Fruit fly (Drosophila melanogaster) whole organism, wandering third instar larva: ENCODE measurements around the gene Tpr2.
A peak's percentile ranks its signal among the peaks of the same experiment; 100 is the strongest.

Source experiments
- Abd-B ChIP-seq: fragments of >200 bp; optimal IDR thresholded peaks from 2 replicates; lab custom pipeline; 2017; ENCODE audit warnings: missing biosample characterization, missing genetic modification characterization
- CG32264 ChIP-seq: fragments of 200-800 bp; sonication (Bioruptor generic); optimal IDR thresholded peaks from 2 replicates; lab custom pipeline; 2016; ENCODE audit warnings: missing biosample characterization, missing genetic modification characterization
- CG9705 ChIP-seq: fragments of 200-800 bp; sonication (Bioruptor generic); optimal IDR thresholded peaks from 2 replicates; lab custom pipeline; 2018; ENCODE audit warnings: missing biosample characterization, mild to moderate bottlenecking, missing genetic modification characterization
- CrebA ChIP-seq: fragments of 200-800 bp; sonication (Bioruptor generic); optimal IDR thresholded peaks from 2 replicates; lab custom pipeline; 2016; ENCODE audit warnings: missing biosample characterization, mild to moderate bottlenecking, missing genetic modification characterization, borderline replicate concordance
- Dfd ChIP-seq: fragments of >200 bp; optimal IDR thresholded peaks from 2 replicates; lab custom pipeline; 2017; ENCODE audit warnings: missing biosample characterization, missing genetic modification characterization
- Dif ChIP-seq: fragments of 200-275, 200-300 bp; sonication (Bioruptor generic); optimal IDR thresholded peaks from 2 replicates; lab custom pipeline; 2018; ENCODE audit warnings: missing biosample characterization, missing genetic modification characterization; ENCODE audit not compliant: partially characterized antibody
- GATAd ChIP-seq: sonication (Bioruptor generic); optimal IDR thresholded peaks from 2 replicates; lab custom pipeline; 2016; ENCODE audit warnings: missing biosample characterization, missing genetic modification characterization
- HLH106 ChIP-seq: fragments of 200-800 bp; optimal IDR thresholded peaks from 3 replicates; lab custom pipeline; 2019; ENCODE audit warnings: missing biosample characterization, mild to moderate bottlenecking, missing genetic modification characterization, moderate library complexity
- Hnf4 ChIP-seq: fragments of 200-800 bp; sonication (Bioruptor generic); optimal IDR thresholded peaks from 2 replicates; lab custom pipeline; 2016; ENCODE audit warnings: missing biosample characterization, mild to moderate bottlenecking, missing genetic modification characterization
- Hr78 ChIP-seq: fragments of >200 bp; optimal IDR thresholded peaks from 2 replicates; lab custom pipeline; 2017; ENCODE audit warnings: missing biosample characterization, missing genetic modification characterization
- Hr83 ChIP-seq: fragments of 200-300 bp; sonication (Bioruptor generic); optimal IDR thresholded peaks from 2 replicates; lab custom pipeline; 2016; ENCODE audit warnings: missing biosample characterization, mild to moderate bottlenecking, missing genetic modification characterization, moderate library complexity; ENCODE audit not compliant: poor library complexity, severe bottlenecking
- Jra ChIP-seq: sonication (Bioruptor generic); optimal IDR thresholded peaks from 2 replicates; lab custom pipeline; 2016; ENCODE audit warnings: missing biosample characterization, missing genetic modification characterization
- Mio ChIP-seq: sonication (Bioruptor generic); optimal IDR thresholded peaks from 2 replicates; lab custom pipeline; 2016; ENCODE audit warnings: missing biosample characterization, missing genetic modification characterization
- Myc ChIP-seq: fragments of >200 bp; optimal IDR thresholded peaks from 2 replicates; lab custom pipeline; 2017
- N ChIP-seq: fragments of >200 bp; optimal IDR thresholded peaks from 2 replicates; lab custom pipeline; 2018; ENCODE audit warnings: missing biosample characterization, missing external identifiers, missing genetic modification characterization
- OdsH ChIP-seq: fragments of 200-800 bp; sonication (Bioruptor generic); optimal IDR thresholded peaks from 2 replicates; lab custom pipeline; 2016; ENCODE audit warnings: missing biosample characterization, mild to moderate bottlenecking, missing genetic modification characterization
- Rel ChIP-seq, 2 experiments: fragments of 200-800 bp; sonication (Bioruptor generic) in 1 of 2; optimal IDR thresholded peaks; 2 replicates in 1 of 2; 3 replicates in 1 of 2; lab custom pipeline; 2016 to 2019; ENCODE audit warnings: mild to moderate bottlenecking in 2 of 2, missing biosample characterization in 2 of 2, missing genetic modification characterization in 2 of 2, moderate library complexity in 1 of 2
- Sp1 ChIP-seq: fragments of 200-800 bp; sonication (Bioruptor generic); optimal IDR thresholded peaks from 3 replicates; lab custom pipeline; 2019; ENCODE audit warnings: missing biosample characterization, mild to moderate bottlenecking, missing genetic modification characterization, moderate library complexity
- Vsx2 ChIP-seq: fragments of 200-300, 225-300 bp; sonication (Bioruptor generic); optimal IDR thresholded peaks from 2 replicates; lab custom pipeline; 2018; ENCODE audit warnings: missing biosample characterization, missing genetic modification characterization; ENCODE audit not compliant: partially characterized antibody
- br ChIP-seq: fragments of 200-800 bp; sonication (Bioruptor generic); optimal IDR thresholded peaks from 2 replicates; lab custom pipeline; 2016; ENCODE audit warnings: missing biosample characterization, missing genetic modification characterization
- brk ChIP-seq: fragments of 200-800 bp; sonication (Bioruptor generic); optimal IDR thresholded peaks from 2 replicates; lab custom pipeline; 2016; ENCODE audit warnings: missing biosample characterization, mild to moderate bottlenecking, missing genetic modification characterization
- dl ChIP-seq, 2 experiments: fragments of 175-275, 200-275 bp in 1 of 2; fragments of 200-275 bp in 1 of 2; sonication (Bioruptor generic); optimal IDR thresholded peaks; lab custom pipeline; 2018; ENCODE audit warnings: mild to moderate bottlenecking in 2 of 2, missing biosample characterization in 2 of 2, missing genetic modification characterization in 2 of 2, moderate library complexity in 2 of 2; ENCODE audit not compliant: partially characterized antibody in 2 of 2, insufficient read depth in 1 of 2
- dmrt93B ChIP-seq: fragments of 200-800 bp; sonication (Bioruptor generic); optimal IDR thresholded peaks from 2 replicates; lab custom pipeline; 2018; ENCODE audit warnings: missing biosample characterization, mild to moderate bottlenecking, missing genetic modification characterization
- dsf ChIP-seq: sonication (Bioruptor generic); optimal IDR thresholded peaks from 2 replicates; lab custom pipeline; 2016; ENCODE audit warnings: missing biosample characterization, missing genetic modification characterization, borderline replicate concordance
- ey ChIP-seq: fragments of 200-800 bp; sonication (Bioruptor generic); optimal IDR thresholded peaks from 2 replicates; lab custom pipeline; 2016; ENCODE audit warnings: missing biosample characterization, missing genetic modification characterization
- foxo ChIP-seq, 2 experiments: fragments of 200-800 bp; sonication (Bioruptor generic); optimal IDR thresholded peaks; 2 replicates in 1 of 2; 3 replicates in 1 of 2; lab custom pipeline; 2016 to 2017; ENCODE audit warnings: missing biosample characterization in 2 of 2, missing genetic modification characterization in 2 of 2
- fru ChIP-seq: fragments of 200-800 bp; sonication (Bioruptor generic); optimal IDR thresholded peaks from 3 replicates; lab custom pipeline; 2016; ENCODE audit warnings: missing biosample characterization, mild to moderate bottlenecking, missing genetic modification characterization
- h ChIP-seq: fragments of 200-800 bp; sonication (Bioruptor generic); optimal IDR thresholded peaks from 3 replicates; lab custom pipeline; 2016; ENCODE audit warnings: missing biosample characterization, mild to moderate bottlenecking, missing genetic modification characterization
- jim ChIP-seq: fragments of 175-275, 200-325 bp; sonication (Bioruptor generic); optimal IDR thresholded peaks from 2 replicates; lab custom pipeline; 2016; ENCODE audit warnings: missing biosample characterization, mild to moderate bottlenecking, missing genetic modification characterization
- lola ChIP-seq: fragments of >200 bp; optimal IDR thresholded peaks from 2 replicates; lab custom pipeline; 2017; ENCODE audit warnings: missing biosample characterization, missing genetic modification characterization
- pan ChIP-seq: fragments of >200 bp; optimal IDR thresholded peaks from 2 replicates; lab custom pipeline; 2017
- psq ChIP-seq: fragments of 200-800 bp; sonication (Bioruptor generic); optimal IDR thresholded peaks from 3 replicates; lab custom pipeline; 2017; ENCODE audit warnings: missing biosample characterization, mild to moderate bottlenecking, missing genetic modification characterization, moderate library complexity
- rgr ChIP-seq: fragments of 200-800 bp; sonication (Bioruptor generic); optimal IDR thresholded peaks from 3 replicates; lab custom pipeline; 2016; ENCODE audit warnings: missing biosample characterization, mild to moderate bottlenecking, missing genetic modification characterization
- sage ChIP-seq: fragments of 200-800 bp; sonication (Bioruptor generic); optimal IDR thresholded peaks from 2 replicates; lab custom pipeline; 2016; ENCODE audit warnings: missing biosample characterization, mild to moderate bottlenecking, missing genetic modification characterization
- sv ChIP-seq: fragments of 200-800 bp; sonication (Bioruptor generic); optimal IDR thresholded peaks from 3 replicates; lab custom pipeline; 2016; ENCODE audit warnings: missing biosample characterization, missing genetic modification characterization
- tai ChIP-seq: sonication (Bioruptor generic); optimal IDR thresholded peaks from 2 replicates; lab custom pipeline; 2016; ENCODE audit warnings: missing biosample characterization, missing genetic modification characterization
- usp ChIP-seq: fragments of >200 bp; optimal IDR thresholded peaks from 2 replicates; lab custom pipeline; 2017; ENCODE audit warnings: missing biosample characterization, missing genetic modification characterization
- woc ChIP-seq: sonication (Bioruptor generic); optimal IDR thresholded peaks from 2 replicates; lab custom pipeline; 2016; ENCODE audit warnings: missing biosample characterization, mild to moderate bottlenecking, missing genetic modification characterization

The Tpr2 gene

dm6 chr2L:16450891-16451290 is 40.4 kb upstream of the Tpr2 start, which contains the start of gene Idgf3:
Gene Idgf3 (plus strand): TSS chr2L:16450907.
- TF ChIP-seq dl (GFP tag; optimal IDR thresholded peaks at IDR 0.05; lab: Kevin White, UChicago; ENCODE audit: insufficient read depth in 1 of 2, partially characterized antibody in 2 of 2) = no peak
- TF ChIP-seq OdsH (GFP tag; lab: Kevin White, UChicago) = no peak
- no peak for TF ChIP-seq GATAd (GFP tag; lab: Kevin White, UChicago)
- TF ChIP-seq lola (GFP tag; lab: Kevin White, UChicago) = no peak
- no peak for TF ChIP-seq Sp1 (GFP tag; lab: Kevin White, UChicago)
- no peak for TF ChIP-seq Myc (lab: Kevin White, UChicago)
- no peak for TF ChIP-seq Dfd (GFP tag; lab: Kevin White, UChicago)
- peak; percentile 7 for TF ChIP-seq Hnf4 (GFP tag; lab: Kevin White, UChicago)
- TF ChIP-seq Dif (GFP tag; lab: Kevin White, UChicago) = peak; percentile 27
- TF ChIP-seq Vsx2 (GFP tag; lab: Kevin White, UChicago) = no peak
- TF ChIP-seq tai (GFP tag; lab: Kevin White, UChicago) = no peak
- peak; percentile 13 for TF ChIP-seq h (GFP tag; lab: Kevin White, UChicago)
- TF ChIP-seq dsf = no peak
- no peak for TF ChIP-seq pan
- TF ChIP-seq CrebA (GFP tag; lab: Kevin White, UChicago) = no peak
- TF ChIP-seq CG9705 (GFP tag; lab: Kevin White, UChicago) = no peak
- no peak for TF ChIP-seq sage (GFP tag; lab: Kevin White, UChicago)
- no peak for TF ChIP-seq sv (GFP tag; lab: Kevin White, UChicago)
- TF ChIP-seq HLH106 (tag; lab: Kevin White, UChicago) = no peak
- no peak for TF ChIP-seq Abd-B
- TF ChIP-seq Hr83 (GFP tag; lab: Kevin White, UChicago) = peak; percentile 10
- no peak for TF ChIP-seq jim (GFP tag; lab: Kevin White, UChicago)
- TF ChIP-seq Jra = no peak
- no peak for TF ChIP-seq ey (GFP tag; lab: Kevin White, UChicago)
- no peak for TF ChIP-seq CG32264 (GFP tag; lab: Kevin White, UChicago)
- TF ChIP-seq fru (GFP tag; lab: Kevin White, UChicago) = no peak
- TF ChIP-seq rgr (GFP tag; lab: Kevin White, UChicago) = peak; percentile 34
- no peak for TF ChIP-seq woc
- TF ChIP-seq Hr78 (GFP tag; lab: Kevin White, UChicago) = no peak
- TF ChIP-seq br (GFP tag; lab: Kevin White, UChicago) = no peak
- no peak for TF ChIP-seq usp (GFP tag; lab: Kevin White, UChicago)
- no peak for TF ChIP-seq psq (GFP tag; lab: Kevin White, UChicago)
- no peak for TF ChIP-seq brk (GFP tag; lab: Kevin White, UChicago)
- TF ChIP-seq Rel (GFP tag; optimal IDR thresholded peaks at IDR 0.05; lab: Kevin White, UChicago) = no peak
- TF ChIP-seq Rel (tag; optimal IDR thresholded peaks at IDR 0.05; lab: Kevin White, UChicago) = peak; percentile 86
- no peak for TF ChIP-seq N
- TF ChIP-seq dmrt93B (GFP tag; lab: Kevin White, UChicago) = no peak
- no peak for TF ChIP-seq foxo (GFP tag; optimal IDR thresholded peaks at IDR 0.05; lab: Kevin White, UChicago)
- no peak for TF ChIP-seq Mio (GFP tag; lab: Kevin White, UChicago)

dm6 chr2L:16451858-16452257 is 39.5 kb upstream of the Tpr2 start:
- TF ChIP-seq Rel (GFP tag; optimal IDR thresholded peaks at IDR 0.05; lab: Kevin White, UChicago) (no peak), Rel (tag; optimal IDR thresholded peaks at IDR 0.05; lab: Kevin White, UChicago) (no peak), usp (GFP tag; lab: Kevin White, UChicago) (no peak), Myc (lab: Kevin White, UChicago) (no peak), HLH106 (tag; lab: Kevin White, UChicago) (no peak), CG32264 (GFP tag; lab: Kevin White, UChicago) (no peak), foxo (GFP tag; optimal IDR thresholded peaks at IDR 0.05; lab: Kevin White, UChicago) (no peak), fru (GFP tag; lab: Kevin White, UChicago) (no peak), rgr (GFP tag; lab: Kevin White, UChicago) (no peak), sv (GFP tag; lab: Kevin White, UChicago) (no peak)
